Worm (Caenorhabditis elegans): ENCODE results near the gene C54E10.6.

DNA sequence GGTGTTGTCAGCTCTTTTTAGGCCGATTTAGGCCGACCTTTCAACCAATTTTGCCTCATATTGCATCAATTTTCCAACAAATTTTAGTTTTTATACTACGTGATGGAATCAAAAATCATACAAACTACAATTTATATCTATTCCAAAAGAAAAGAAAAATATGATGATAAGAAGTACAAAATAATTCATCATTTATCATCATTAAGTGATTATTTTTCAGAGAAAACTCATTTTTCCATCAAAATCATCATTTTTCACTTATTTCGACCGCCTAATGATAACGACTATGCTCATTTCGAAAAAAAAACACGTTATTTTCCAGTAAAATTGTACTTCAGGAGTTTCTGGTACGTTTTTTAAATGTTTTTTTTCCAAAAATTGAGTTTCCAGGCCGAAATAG is 46.3 kb upstream of the C54E10.6 start:
- TF ChIP-seq ZK546.5 (tag; optimal IDR thresholded peaks at IDR 0.05) (no peak), fos-1 (tag; optimal IDR thresholded peaks at IDR 0.05) (peak; percentile 61), nhr-237 (tag; optimal IDR thresholded peaks at IDR 0.05) (no peak), nhr-77 (tag; optimal IDR thresholded peaks at IDR 0.05) (no peak), R02D3.7 (tag; optimal IDR thresholded peaks at IDR 0.05) (no peak), mab-5 (tag; optimal IDR thresholded peaks at IDR 0.05) (no peak), dmd-4 (tag; optimal IDR thresholded peaks at IDR 0.05) (no peak), unc-62 (GFP tag; optimal IDR thresholded peaks at IDR 0.05) (no peak), nhr-21 (tag; optimal IDR thresholded peaks at IDR 0.05) (no peak), nhr-12 (tag; optimal IDR thresholded peaks at IDR 0.05) (no peak), ztf-11 (tag; optimal IDR thresholded peaks at IDR 0.05) (no peak), mdl-1 (tag; optimal IDR thresholded peaks at IDR 0.05) (no peak), lin-11 (tag; optimal IDR thresholded peaks at IDR 0.05) (no peak)
